Fruit fly (Drosophila melanogaster) whole organism: ENCODE measurements around the gene stg.

Source experiments
- Dll ChIP-seq: fragments of >200 bp; optimal IDR thresholded peaks from 2 replicates; lab custom pipeline; 2017
- EcR ChIP-seq, 2 experiments: fragments of >200 bp; optimal IDR thresholded peaks; 2 replicates each; lab custom pipeline; 2017; ENCODE audit warnings: missing biosample characterization in 2 of 2, missing genetic modification characterization in 2 of 2, missing genetic modification reagents in 2 of 2

DNA sequence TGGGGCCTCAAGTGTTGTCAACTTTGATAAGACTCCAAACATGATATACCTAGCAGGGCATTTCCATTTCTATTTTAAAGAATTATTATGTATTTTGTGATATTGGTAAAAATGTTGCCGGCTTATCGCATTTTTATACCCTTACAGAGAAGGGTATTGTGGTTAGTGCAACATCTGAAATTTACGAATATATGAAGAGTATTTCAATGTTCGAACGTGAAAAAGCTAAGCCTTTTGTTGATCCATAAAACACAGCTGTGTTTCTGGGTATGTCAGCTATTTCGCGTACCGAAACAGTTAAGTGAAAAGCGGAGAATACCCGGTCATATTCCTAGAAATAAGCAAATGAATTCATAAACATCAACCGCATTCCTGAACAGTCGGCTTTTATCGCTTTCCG, 36.3 kb upstream of the stg start:
- TF ChIP-seq EcR (GFP tag; optimal IDR thresholded peaks at IDR 0.05; lab: Kevin White, UChicago) (no peak), Dll (lab: Kevin White, UChicago) (no peak)
